Worm (Caenorhabditis elegans) whole organism, L4/young adult: Measurements from ENCODE around the gene gcy-13.

Experiments used
- dao-5 ChIP-seq: sonication (generic microtip); optimal IDR thresholded peaks from 2 replicates; lab custom pipeline; 2016; ENCODE audit warnings: missing genotype, missing genetic modification characterization, moderate library complexity, missing compliant biosample characterization
- him-1 ChIP-seq: sonication (generic microtip); optimal IDR thresholded peaks from 2 replicates; lab custom pipeline; 2016; ENCODE audit warnings: missing genotype, missing genetic modification reagents, missing genetic modification characterization, missing compliant biosample characterization

ce11 chrV:12377256-12377655, 7.9 kb upstream of the gcy-13 start, which contains the start of gene K01D12.1:
- no peak for TF ChIP-seq dao-5 (tag; lab: Kevin White, UChicago)
- no peak for TF ChIP-seq him-1 (tag; lab: Kevin White, UChicago)
